Worm (Caenorhabditis elegans): Measurements from ENCODE around the gene C13A2.5.
"Not testable (repeated sequence)": the region's sequence is repeated elsewhere in the genome, so short reads cannot be mapped to it uniquely, and the experiment has no call there.

Gene C13A2.5

DNA sequence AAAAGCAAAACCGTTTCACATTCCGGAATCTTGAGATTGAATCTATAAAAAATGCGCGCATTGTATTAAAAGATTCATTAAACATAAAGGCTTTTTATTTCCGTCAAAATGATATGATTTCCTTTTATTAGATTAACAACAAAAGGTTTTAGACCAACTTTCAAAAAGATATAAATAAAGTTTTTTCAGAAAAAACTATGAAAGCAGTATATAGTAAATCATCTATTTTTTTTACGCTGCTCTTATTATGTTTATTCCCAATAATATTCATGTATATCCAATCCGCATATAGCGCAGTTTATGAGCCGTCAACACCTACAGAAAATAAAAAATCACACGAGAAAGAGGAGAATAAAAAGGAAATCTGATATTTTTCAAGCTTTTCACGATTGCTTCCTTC lies 28.9 kb downstream of the C13A2.5 start, which contains the start of gene F07G11.2:
Gene F07G11.2, plus strand, starts transcription at position 301 of the 400 bp plus-strand sequence.
- TF ChIP-seq sox-4 (tag; optimal IDR thresholded peaks at IDR 0.05); unc-62 (GFP tag; optimal IDR thresholded peaks at IDR 0.05); grh-1 (GFP tag; IDR thresholded peaks at IDR 0.05): not testable (repeated sequence)

DNA sequence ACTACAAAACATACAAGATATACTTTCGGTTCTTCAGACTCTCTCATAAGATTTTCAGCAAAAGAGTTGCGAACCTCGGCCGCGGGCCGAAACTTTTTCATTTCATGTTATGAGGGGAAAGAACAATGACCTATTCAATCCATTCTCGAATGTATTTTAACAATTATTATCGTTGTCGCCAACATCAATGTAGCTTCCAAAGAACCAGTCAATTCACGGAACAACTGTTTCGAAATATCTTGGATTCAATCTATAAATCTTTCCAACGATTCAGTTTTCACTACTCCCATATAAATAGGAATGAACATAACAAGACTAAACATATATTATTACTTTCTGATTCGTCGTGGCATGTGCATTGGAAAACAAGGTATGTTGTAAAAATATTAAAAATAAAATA lies 31.5 kb downstream of the C13A2.5 start, which contains the start of gene F07G11.1:
Gene F07G11.1, plus strand, starts transcription at position 301 of the 400 bp plus-strand sequence.
- no peak for TF ChIP-seq efl-1 (optimal IDR thresholded peaks at IDR 0.05)
- TF ChIP-seq efl-1 (GFP tag; optimal IDR thresholded peaks at IDR 0.05 in 1 of 2) = peak in 1 of 2 experiments; percentile 28
- TF ChIP-seq nhr-12 (tag; optimal IDR thresholded peaks at IDR 0.05) = no peak

DNA sequence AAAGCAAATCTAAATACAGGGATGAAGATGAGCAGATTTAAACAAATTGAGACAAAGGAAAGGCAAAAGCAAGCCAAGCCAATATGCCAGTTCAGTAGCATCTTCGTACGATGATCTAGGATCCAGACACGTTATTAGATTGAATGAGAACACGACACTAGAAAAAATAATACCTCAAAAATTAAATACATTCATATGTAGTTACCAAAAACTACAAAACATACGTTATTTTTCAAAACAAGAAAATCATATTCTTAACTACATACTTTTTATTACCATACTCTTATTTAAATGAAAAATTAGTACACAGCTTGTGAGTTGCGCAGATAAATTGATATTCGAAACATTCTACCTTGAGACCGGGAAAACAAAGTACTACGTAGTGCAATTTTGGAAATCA lies 37.6 kb downstream of the C13A2.5 start, which contains the start of gene srx-6:
Gene srx-6, minus strand, starts transcription at position 101 of the 400 bp plus-strand sequence.
- TF ChIP-seq lir-3 (tag; optimal IDR thresholded peaks at IDR 0.05; ENCODE audit: poor library complexity) = no peak
- no peak for TF ChIP-seq fos-1 (tag; optimal IDR thresholded peaks at IDR 0.05)
- no peak for TF ChIP-seq efl-3 (GFP tag; optimal IDR thresholded peaks at IDR 0.05)
- TF ChIP-seq sptf-1 (tag; optimal IDR thresholded peaks at IDR 0.05) = no peak
- TF ChIP-seq ama-1 (optimal IDR thresholded peaks at IDR 0.05) = no peak
- no peak for TF ChIP-seq C04F5.9 (tag; optimal IDR thresholded peaks at IDR 0.05)
- no peak for TF ChIP-seq grh-1 (GFP tag; IDR thresholded peaks at IDR 0.05)
- no peak for TF ChIP-seq ceh-63 (GFP tag; optimal IDR thresholded peaks at IDR 0.05)
- TF ChIP-seq nhr-11 (tag; optimal IDR thresholded peaks at IDR 0.05) = no peak
- no peak for TF ChIP-seq C34B4.2 (tag; optimal IDR thresholded peaks at IDR 0.05)
- TF ChIP-seq mef-2 (tag; optimal IDR thresholded peaks at IDR 0.05) = no peak
- no peak for TF ChIP-seq irx-1 (tag; optimal IDR thresholded peaks at IDR 0.05)
- no peak for TF ChIP-seq tlp-1 (tag; optimal IDR thresholded peaks at IDR 0.05)
- TF ChIP-seq alr-1 (tag; optimal IDR thresholded peaks at IDR 0.05; ENCODE audit: borderline replicate concordance) = no peak
- TF ChIP-seq ceh-88 (GFP tag; IDR thresholded peaks at IDR 0.05) = no peak

DNA sequence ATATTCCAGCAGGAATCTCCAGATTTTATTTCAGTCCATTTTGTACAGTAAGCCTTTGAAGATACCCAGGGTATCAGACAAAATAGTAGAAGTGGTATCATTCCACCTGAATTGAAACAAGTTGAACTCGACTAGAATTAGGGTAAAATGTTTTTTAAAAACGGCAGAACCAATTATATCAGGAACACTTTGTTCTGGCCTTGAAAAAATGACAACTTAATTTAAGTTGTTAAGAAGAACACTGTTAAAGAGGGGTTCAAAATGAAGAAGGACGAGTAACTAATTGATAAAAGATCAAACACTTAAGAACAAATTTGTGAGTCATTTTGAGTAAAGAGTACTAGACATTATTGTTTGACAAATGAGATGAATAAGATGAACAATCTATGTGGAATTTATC lies 45.3 kb downstream of the C13A2.5 start, which contains the start of gene lmd-4:
Gene lmd-4, minus strand, starts transcription at position 101 of the 400 bp plus-strand sequence.
- TF ChIP-seq efl-1 (optimal IDR thresholded peaks at IDR 0.05) = no peak
- peak in 1 of 2 experiments; percentile 17 for TF ChIP-seq efl-1 (GFP tag; optimal IDR thresholded peaks at IDR 0.05 in 1 of 2)
- no peak for TF ChIP-seq fkh-8 (tag; optimal IDR thresholded peaks at IDR 0.05)
- no peak for TF ChIP-seq ceh-63 (GFP tag; optimal IDR thresholded peaks at IDR 0.05)
- TF ChIP-seq zip-4 (GFP tag; optimal IDR thresholded peaks at IDR 0.05) = no peak
- TF ChIP-seq lsy-2 (tag; optimal IDR thresholded peaks at IDR 0.05) = no peak

DNA sequence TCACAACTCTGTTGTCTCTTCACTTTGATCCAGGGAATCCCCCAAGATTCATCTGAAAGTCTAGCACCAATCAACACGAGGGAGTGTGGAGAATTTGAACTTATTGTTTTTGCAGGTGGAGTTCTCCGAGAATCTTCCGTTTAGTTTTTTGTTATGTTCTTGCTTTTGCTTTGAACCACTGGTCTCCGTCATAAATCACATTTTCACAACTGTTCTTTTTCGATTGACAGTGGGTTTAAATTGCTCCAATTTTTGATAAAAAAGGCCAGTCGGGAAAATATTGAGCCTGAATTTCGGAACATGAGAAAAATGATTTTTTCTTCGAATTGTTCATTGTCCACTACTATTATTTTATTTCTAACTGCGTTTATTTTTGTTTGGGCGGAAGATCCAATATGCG lies 46.3 kb downstream of the C13A2.5 start, which contains the start of gene F10G2.10:
Gene F10G2.10, plus strand, starts transcription at position 301 of the 400 bp plus-strand sequence.
- no peak for TF ChIP-seq C34B4.2 (tag; optimal IDR thresholded peaks at IDR 0.05)
- no peak for TF ChIP-seq hpl-2 (GFP tag; optimal IDR thresholded peaks at IDR 0.05)
- no peak for TF ChIP-seq blmp-1 (tag; optimal IDR thresholded peaks at IDR 0.05)
- no peak for TF ChIP-seq nhr-85 (tag)
- no peak for TF ChIP-seq skn-1 (tag; optimal IDR thresholded peaks at IDR 0.05)
- TF ChIP-seq ces-1 (GFP tag; optimal IDR thresholded peaks at IDR 0.05) = no peak
- no peak for TF ChIP-seq mef-2 (tag; optimal IDR thresholded peaks at IDR 0.05)
- TF ChIP-seq efl-1 (optimal IDR thresholded peaks at IDR 0.05) = no peak
- TF ChIP-seq efl-1 (GFP tag; optimal IDR thresholded peaks at IDR 0.05 in 1 of 2) = no peak
- TF ChIP-seq dsc-1 (tag; optimal IDR thresholded peaks at IDR 0.05) = no peak
- TF ChIP-seq zag-1 (tag; optimal IDR thresholded peaks at IDR 0.05) = no peak
- no peak for TF ChIP-seq C04F5.9 (tag; optimal IDR thresholded peaks at IDR 0.05)
- no peak for TF ChIP-seq unc-62 (GFP tag; optimal IDR thresholded peaks at IDR 0.05)
- TF ChIP-seq fkh-10 (GFP tag; optimal IDR thresholded peaks at IDR 0.05) = no peak
- no peak for TF ChIP-seq sox-4 (tag; optimal IDR thresholded peaks at IDR 0.05)
- TF ChIP-seq unc-30 (tag; optimal IDR thresholded peaks at IDR 0.05) = no peak
- TF ChIP-seq ceh-82 (tag; optimal IDR thresholded peaks at IDR 0.05) = no peak
- TF ChIP-seq ets-5 (GFP tag; IDR thresholded peaks at IDR 0.05) = no peak
- TF ChIP-seq egl-27 (tag; optimal IDR thresholded peaks at IDR 0.05) = no peak

All from whole organism, L1 larva.